Worm (Caenorhabditis elegans) whole organism, L2 larva: ENCODE data around the gene unc-119.

Source experiments
- C34F6.9 ChIP-seq: fragments of 150-350 bp; optimal IDR thresholded peaks from 2 replicates; lab custom pipeline; 2014; ENCODE audit warnings: missing biosample characterization, missing genetic modification characterization
- F13H6.1 ChIP-seq: sonication (generic microtip); optimal IDR thresholded peaks from 2 replicates; lab custom pipeline; 2016; ENCODE audit warnings: missing genetic modification characterization, missing compliant biosample characterization
- R02D3.7 ChIP-seq: fragments of 150-350 bp; optimal IDR thresholded peaks from 2 replicates; lab custom pipeline; 2014; ENCODE audit warnings: missing biosample characterization, missing genetic modification characterization
- Y55F3AM.14 ChIP-seq: fragments of 200-800 bp; sonication (Bioruptor generic); optimal IDR thresholded peaks from 2 replicates; lab custom pipeline; 2018; ENCODE audit warnings: mild to moderate bottlenecking, missing genetic modification characterization, missing compliant biosample characterization
- ZK546.5 ChIP-seq: sonication (generic microtip); optimal IDR thresholded peaks from 2 replicates; lab custom pipeline; 2017; ENCODE audit warnings: missing biosample characterization, missing genetic modification characterization
- alr-1 ChIP-seq: fragments of 150-350 bp; optimal IDR thresholded peaks from 2 replicates; lab custom pipeline; 2014; ENCODE audit warnings: missing biosample characterization, missing genetic modification characterization
- ama-1 ChIP-seq: fragments of 150-350 bp; optimal IDR thresholded peaks from 2 replicates; lab custom pipeline; 2018; ENCODE audit warnings: inconsistent platforms
- blmp-1 ChIP-seq: sonication (generic microtip); optimal IDR thresholded peaks from 2 replicates; lab custom pipeline; 2017; ENCODE audit warnings: missing genetic modification characterization, mild to moderate bottlenecking, missing compliant biosample characterization, antibody characterized with exemption, moderate library complexity; ENCODE audit not compliant: insufficient read depth
- ceh-16 ChIP-seq: fragments of 150-350 bp; optimal IDR thresholded peaks from 2 replicates; lab custom pipeline; 2014; ENCODE audit warnings: missing biosample characterization, missing genetic modification characterization
- ceh-82 ChIP-seq: fragments of 150-350 bp; optimal IDR thresholded peaks from 2 replicates; lab custom pipeline; 2014; ENCODE audit warnings: missing biosample characterization, missing genetic modification characterization
- crh-2 ChIP-seq: sonication (generic microtip); optimal IDR thresholded peaks from 2 replicates; lab custom pipeline; 2017; ENCODE audit warnings: missing biosample characterization, missing genetic modification characterization
- dmd-4 ChIP-seq: sonication (generic microtip); optimal IDR thresholded peaks from 2 replicates; lab custom pipeline; 2017; ENCODE audit warnings: missing biosample characterization, missing genetic modification characterization
- elt-1 ChIP-seq: fragments of 150-350 bp; optimal IDR thresholded peaks from 2 replicates; lab custom pipeline; 2014; ENCODE audit warnings: missing biosample characterization, missing genetic modification characterization
- elt-3 ChIP-seq: sonication (generic microtip); optimal IDR thresholded peaks from 2 replicates; lab custom pipeline; 2017; ENCODE audit warnings: missing biosample characterization, missing genetic modification characterization
- fos-1 ChIP-seq: fragments of 150-350 bp; optimal IDR thresholded peaks from 2 replicates; lab custom pipeline; 2014; ENCODE audit warnings: missing biosample characterization, missing genetic modification characterization
- gmeb-1 ChIP-seq: fragments of 150-350 bp; optimal IDR thresholded peaks from 2 replicates; lab custom pipeline; 2014; ENCODE audit warnings: missing biosample characterization, missing genetic modification characterization
- lin-11 ChIP-seq: fragments of 150-350 bp; sonication (generic microtip); optimal IDR thresholded peaks from 2 replicates; lab custom pipeline; 2014; ENCODE audit warnings: missing biosample characterization, missing genetic modification characterization, inconsistent platforms, mixed read lengths
- lin-13 ChIP-seq: fragments of 150-350 bp; optimal IDR thresholded peaks from 2 replicates; lab custom pipeline; 2014; ENCODE audit warnings: missing biosample characterization, missing genetic modification reagents, missing genetic modification characterization
- mab-5 ChIP-seq: fragments of 150-350 bp; optimal IDR thresholded peaks from 2 replicates; lab custom pipeline; 2014; ENCODE audit warnings: missing biosample characterization, missing genetic modification characterization
- mbf-1 ChIP-seq: sonication (generic microtip); optimal IDR thresholded peaks from 2 replicates; lab custom pipeline; 2017; ENCODE audit warnings: missing biosample characterization, missing genetic modification characterization
- nhr-10 ChIP-seq: sonication (generic microtip); optimal IDR thresholded peaks from 2 replicates; lab custom pipeline; 2017; ENCODE audit warnings: missing biosample characterization, missing genetic modification characterization
- nhr-12 ChIP-seq: fragments of 150-350 bp; optimal IDR thresholded peaks from 2 replicates; lab custom pipeline; 2014; ENCODE audit warnings: missing biosample characterization, missing genetic modification characterization
- nhr-21 ChIP-seq: fragments of 150-350 bp; optimal IDR thresholded peaks from 2 replicates; lab custom pipeline; 2014; ENCODE audit warnings: missing biosample characterization, missing genetic modification characterization
- nhr-237 ChIP-seq: fragments of 150-350 bp; optimal IDR thresholded peaks from 2 replicates; lab custom pipeline; 2014; ENCODE audit warnings: missing biosample characterization, missing genetic modification characterization
- nhr-25 ChIP-seq: fragments of 150-350 bp; sonication (generic microtip); optimal IDR thresholded peaks from 3 replicates; lab custom pipeline; 2014; ENCODE audit warnings: missing biosample characterization, missing genetic modification characterization
- nhr-77 ChIP-seq: fragments of 150-350 bp; optimal IDR thresholded peaks from 2 replicates; lab custom pipeline; 2014; ENCODE audit warnings: missing biosample characterization, missing genetic modification characterization
- peb-1 ChIP-seq: fragments of 150-350 bp; optimal IDR thresholded peaks from 2 replicates; lab custom pipeline; 2014; ENCODE audit warnings: missing biosample characterization, missing genetic modification characterization
- sem-4 ChIP-seq: fragments of 150-350 bp; optimal IDR thresholded peaks from 2 replicates; lab custom pipeline; 2014; ENCODE audit warnings: missing biosample characterization, missing genetic modification reagents, missing genetic modification characterization
- skn-1 ChIP-seq: sonication (generic microtip); optimal IDR thresholded peaks from 2 replicates; lab custom pipeline; 2017; ENCODE audit warnings: missing biosample characterization, missing genetic modification characterization
- sma-3 ChIP-seq: sonication (generic microtip); optimal IDR thresholded peaks from 2 replicates; lab custom pipeline; 2016; ENCODE audit warnings: missing genetic modification reagents, missing genetic modification characterization, missing compliant biosample characterization
- snpc-4 ChIP-seq: fragments of 150-350 bp; optimal IDR thresholded peaks from 2 replicates; lab custom pipeline; 2014; ENCODE audit warnings: missing biosample characterization, missing genetic modification characterization
- unc-55 ChIP-seq: fragments of 150-350 bp; sonication (generic microtip); optimal IDR thresholded peaks from 3 replicates; lab custom pipeline; 2014; ENCODE audit warnings: missing biosample characterization, missing genetic modification reagents, missing genetic modification characterization
- unc-62 ChIP-seq: fragments of 150-350 bp; optimal IDR thresholded peaks from 2 replicates; lab custom pipeline; 2014; ENCODE audit warnings: missing biosample characterization, missing genetic modification reagents, missing genetic modification characterization
- zag-1 ChIP-seq: fragments of 150-350 bp; optimal IDR thresholded peaks from 2 replicates; lab custom pipeline; 2014; ENCODE audit warnings: missing biosample characterization, missing genetic modification characterization
- ztf-11 ChIP-seq: sonication (generic microtip); optimal IDR thresholded peaks from 2 replicates; lab custom pipeline; 2017; ENCODE audit warnings: missing biosample characterization, missing genetic modification characterization
- ztf-4 ChIP-seq: fragments of 150-350 bp; optimal IDR thresholded peaks from 2 replicates; lab custom pipeline; 2014; ENCODE audit warnings: missing biosample characterization, missing genetic modification characterization

unc-119 gene

DNA sequence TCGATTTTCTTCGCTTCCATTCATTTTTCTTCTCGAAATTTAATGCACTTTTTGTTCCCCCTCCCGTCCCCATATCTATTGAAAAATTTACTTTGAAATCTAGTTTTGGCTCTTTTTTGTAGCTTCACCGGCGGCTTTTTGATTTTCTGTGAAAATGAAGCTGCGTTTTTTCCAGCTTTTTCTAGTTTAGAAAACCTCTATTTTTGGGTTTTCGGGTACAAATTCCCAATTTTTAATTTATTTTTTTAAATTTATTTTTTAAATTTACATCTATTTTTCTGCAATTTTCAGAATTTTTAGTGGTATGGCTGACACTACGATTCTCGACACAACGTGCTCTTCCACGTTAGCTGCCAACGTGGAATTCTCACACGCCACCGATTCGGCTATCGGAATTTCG lies 44.7 kb downstream of the unc-119 start, which contains the start of gene strd-1:
strd-1 (plus strand) TSS at position 301 of the 400 bp plus-strand sequence.
- no peak for TF ChIP-seq nhr-21 (tag; lab: Kevin White, UChicago)
- TF ChIP-seq nhr-77 (tag; lab: Kevin White, UChicago) = no peak
- TF ChIP-seq ama-1 (lab: Kevin White, UChicago) = no peak
- TF ChIP-seq sem-4 (tag; lab: Kevin White, UChicago) = no peak
- no peak for TF ChIP-seq sma-3
- no peak for TF ChIP-seq mab-5 (tag; lab: Kevin White, UChicago)
- no peak for TF ChIP-seq ZK546.5 (tag; lab: Kevin White, UChicago)
- no peak for TF ChIP-seq ceh-16
- TF ChIP-seq Y55F3AM.14 (GFP tag; lab: Kevin White, UChicago) = no peak
- TF ChIP-seq elt-1 (tag; lab: Kevin White, UChicago) = no peak
- TF ChIP-seq nhr-10 (tag; lab: Kevin White, UChicago) = no peak

- TF ChIP-seq unc-55 (no peak), elt-1 (tag; lab: Kevin White, UChicago) (no peak), elt-3 (tag; lab: Kevin White, UChicago) (no peak), skn-1 (tag; lab: Kevin White, UChicago) (no peak), mbf-1 (tag; lab: Kevin White, UChicago) (no peak), unc-62 (GFP tag; lab: Kevin White, UChicago) (no peak), ztf-11 (no peak), blmp-1 (tag; lab: Kevin White, UChicago) (no peak), nhr-77 (tag; lab: Kevin White, UChicago) (no peak), crh-2 (no peak), ztf-4 (no peak), gmeb-1 (tag; lab: Kevin White, UChicago) (no peak), zag-1 (tag; lab: Kevin White, UChicago) (no peak), fos-1 (tag; lab: Kevin White, UChicago) (no peak), alr-1 (tag; lab: Kevin White, UChicago) (no peak), nhr-10 (tag; lab: Kevin White, UChicago) (no peak), nhr-25 (tag; lab: Kevin White, UChicago) (no peak), lin-11 (tag; lab: Kevin White, UChicago) (no peak), nhr-237 (tag; lab: Kevin White, UChicago) (no peak), ama-1 (lab: Kevin White, UChicago) (no peak)
Observed at ce11 chrIII:10951713-10952112, 49.3 kb downstream of the unc-119 start.

DNA sequence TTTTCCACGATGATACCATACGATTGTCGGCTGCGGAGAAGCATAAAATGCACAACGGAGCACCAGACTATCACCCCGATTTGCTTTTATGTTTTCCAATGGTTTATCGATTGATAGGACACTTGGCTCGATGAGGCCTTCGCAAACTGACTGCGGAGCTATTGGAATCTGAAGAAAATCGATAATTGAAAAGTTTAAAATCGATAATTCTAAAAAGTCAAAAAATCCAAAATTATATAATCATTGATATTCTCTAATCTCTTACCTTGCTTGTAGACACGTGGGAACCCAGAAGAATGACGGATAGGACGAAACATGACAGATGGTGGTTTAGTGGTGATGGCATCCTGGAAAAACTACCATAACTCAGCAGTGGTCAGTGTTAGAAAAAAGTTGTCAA lies 50.7 kb downstream of the unc-119 start, which contains the start of gene zig-5:
zig-5 (minus strand) TSS at position 349 of the 400 bp plus-strand sequence.
- TF ChIP-seq blmp-1 (tag; lab: Kevin White, UChicago) = no peak
- no peak for TF ChIP-seq Y55F3AM.14 (GFP tag; lab: Kevin White, UChicago)
- no peak for TF ChIP-seq peb-1 (tag; lab: Kevin White, UChicago)
- no peak for TF ChIP-seq R02D3.7
- no peak for TF ChIP-seq ZK546.5 (tag; lab: Kevin White, UChicago)
- no peak for TF ChIP-seq nhr-10 (tag; lab: Kevin White, UChicago)
- no peak for TF ChIP-seq nhr-12 (tag; lab: Kevin White, UChicago)
- TF ChIP-seq mab-5 (tag; lab: Kevin White, UChicago) = no peak
- no peak for TF ChIP-seq F13H6.1 (tag; lab: Kevin White, UChicago)
- TF ChIP-seq lin-13 (GFP tag; lab: Kevin White, UChicago) = no peak
- TF ChIP-seq skn-1 (tag; lab: Kevin White, UChicago) = no peak
- no peak for TF ChIP-seq C34F6.9 (tag; lab: Kevin White, UChicago)
- TF ChIP-seq snpc-4 (tag; lab: Kevin White, UChicago) = no peak
- no peak for TF ChIP-seq fos-1 (tag; lab: Kevin White, UChicago)
- no peak for TF ChIP-seq unc-62 (GFP tag; lab: Kevin White, UChicago)
- no peak for TF ChIP-seq gmeb-1 (tag; lab: Kevin White, UChicago)
- no peak for TF ChIP-seq dmd-4 (tag; lab: Kevin White, UChicago)
- TF ChIP-seq ceh-82 (tag; lab: Kevin White, UChicago) = no peak

- TF ChIP-seq blmp-1 (tag; lab: Kevin White, UChicago) = no peak
- no peak for TF ChIP-seq F13H6.1 (tag; lab: Kevin White, UChicago)
- TF ChIP-seq ztf-11 = no peak
Observed at ce11 chrIII:10957236-10957635, 54.8 kb downstream of the unc-119 start.
